Fruit fly (Drosophila melanogaster) whole organism, embryonic: Measurements from ENCODE around the gene Dora.

Experiments
- CG10147 ChIP-seq: fragments of 200-800 bp; sonication (Bioruptor generic); optimal IDR thresholded peaks from 2 replicates; lab custom pipeline; 2019; ENCODE audit warnings: missing biosample characterization, mild to moderate bottlenecking, missing genetic modification characterization, moderate library complexity
- CG10565 ChIP-seq: fragments of 200-800 bp; sonication (Bioruptor generic); optimal IDR thresholded peaks from 3 replicates; lab custom pipeline; 2016; ENCODE audit warnings: missing biosample characterization, mild to moderate bottlenecking, missing genetic modification characterization
- CG10979 ChIP-seq: fragments of 200-800 bp; sonication (Bioruptor generic); optimal IDR thresholded peaks from 2 replicates; lab custom pipeline; 2018; ENCODE audit warnings: missing biosample characterization, mild to moderate bottlenecking, missing genetic modification characterization, moderate library complexity
- CG11504 ChIP-seq: fragments of 200-800 bp; sonication (Bioruptor generic); optimal IDR thresholded peaks from 3 replicates; lab custom pipeline; 2019; ENCODE audit warnings: missing biosample characterization, mild to moderate bottlenecking, missing genetic modification characterization, moderate library complexity
- CG11723 ChIP-seq: fragments of 200-800 bp; sonication (Bioruptor generic); optimal IDR thresholded peaks from 2 replicates; lab custom pipeline; 2017; ENCODE audit warnings: missing biosample characterization, mild to moderate bottlenecking, missing genetic modification characterization
- CG12744 ChIP-seq: fragments of 200-800 bp; sonication (Bioruptor generic); optimal IDR thresholded peaks from 2 replicates; lab custom pipeline; 2016; ENCODE audit warnings: missing biosample characterization, missing genetic modification characterization
- CG14667 ChIP-seq: fragments of 200-800 bp; sonication (Bioruptor generic); IDR thresholded peaks from 2 replicates; pipeline ENCODE4 v1.3.6; 2022; ENCODE audit warnings: missing biosample characterization, missing genetic modification characterization
- CG15073 ChIP-seq: fragments of 200-800 bp; sonication (Bioruptor generic); optimal IDR thresholded peaks from 2 replicates; lab custom pipeline; 2016; ENCODE audit warnings: missing biosample characterization, missing genetic modification characterization
- CG1647 ChIP-seq: fragments of 200-800 bp; sonication (Bioruptor generic); optimal IDR thresholded peaks from 3 replicates; lab custom pipeline; 2016; ENCODE audit warnings: missing biosample characterization, missing genetic modification characterization
- CG17361 ChIP-seq: fragments of 200-800 bp; sonication (Bioruptor generic); IDR thresholded peaks from 3 replicates; pipeline ENCODE4 v1.3.6; 2022; ENCODE audit warnings: missing biosample characterization, missing genetic modification characterization
- CG2116 ChIP-seq: fragments of 200-800 bp; sonication (Bioruptor generic); optimal IDR thresholded peaks from 3 replicates; lab custom pipeline; 2018; ENCODE audit warnings: missing biosample characterization, mild to moderate bottlenecking, missing genetic modification characterization
- CG32767 ChIP-seq: fragments of 200-800 bp; sonication (Bioruptor generic); IDR thresholded peaks from 2 replicates; pipeline ENCODE4 v1.3.6; 2022; ENCODE audit warnings: missing biosample characterization, missing genetic modification characterization
- CG33213 ChIP-seq: fragments of 200-800 bp; sonication (Bioruptor generic); optimal IDR thresholded peaks from 3 replicates; lab custom pipeline; 2016; ENCODE audit warnings: missing biosample characterization, missing genetic modification characterization
- CG34224 ChIP-seq: fragments of 200-800 bp; sonication (Bioruptor generic); IDR thresholded peaks from 3 replicates; pipeline ENCODE4 v1.3.6; 2022; ENCODE audit warnings: missing biosample characterization, missing genetic modification characterization; ENCODE audit not compliant: partially characterized antibody
- CG43689 ChIP-seq: fragments of 200-800 bp; sonication (Bioruptor generic); IDR thresholded peaks from 2 replicates; pipeline ENCODE4 v1.3.6; 2022; ENCODE audit warnings: missing biosample characterization, missing genetic modification characterization
- CG4424 ChIP-seq: fragments of 200-800 bp; sonication (Bioruptor generic); optimal IDR thresholded peaks from 3 replicates; lab custom pipeline; 2016; ENCODE audit warnings: missing biosample characterization, missing genetic modification characterization
- CG7372 ChIP-seq: fragments of 200-800 bp; sonication (Bioruptor generic); IDR thresholded peaks from 2 replicates; pipeline ENCODE4 v1.3.6; 2022; ENCODE audit warnings: missing biosample characterization, missing genetic modification characterization
- CG8089 ChIP-seq: fragments of 200-800 bp; sonication (Bioruptor generic); optimal IDR thresholded peaks from 3 replicates; lab custom pipeline; 2016; ENCODE audit warnings: missing biosample characterization, missing genetic modification characterization
- Dad ChIP-seq: fragments of 200-800 bp; sonication (Bioruptor generic); optimal IDR thresholded peaks from 3 replicates; lab custom pipeline; 2016; ENCODE audit warnings: missing biosample characterization, missing genetic modification characterization
- Dip3 ChIP-seq: fragments of 200-800 bp; sonication (Bioruptor generic); optimal IDR thresholded peaks from 3 replicates; lab custom pipeline; 2016; ENCODE audit warnings: missing biosample characterization, missing genetic modification characterization
- Elba2 ChIP-seq: fragments of 200-800 bp; sonication (Bioruptor generic); optimal IDR thresholded peaks from 3 replicates; lab custom pipeline; 2016; ENCODE audit warnings: missing biosample characterization, missing genetic modification characterization
- H2.0 ChIP-seq: fragments of 200-800 bp; sonication (Bioruptor generic); IDR thresholded peaks from 2 replicates; pipeline ENCODE4 v1.3.6; 2022; ENCODE audit warnings: missing biosample characterization, missing genetic modification characterization
- HLHmδ ChIP-seq: fragments of 200-800 bp; sonication (Bioruptor generic); optimal IDR thresholded peaks from 2 replicates; lab custom pipeline; 2018; ENCODE audit warnings: missing biosample characterization, mild to moderate bottlenecking, missing genetic modification characterization, moderate library complexity
- Hand ChIP-seq: fragments of 200-800 bp; sonication (Bioruptor generic); optimal IDR thresholded peaks from 2 replicates; lab custom pipeline; 2017; ENCODE audit warnings: mild to moderate bottlenecking, missing biosample characterization, missing genetic modification reagents, missing genetic modification characterization
- NFAT ChIP-seq: fragments of 200-800 bp; sonication (Bioruptor generic); IDR thresholded peaks from 2 replicates; pipeline ENCODE4 v1.3.6; 2022; ENCODE audit warnings: missing biosample characterization, missing genetic modification characterization
- Nf-YA ChIP-seq: fragments of 200-800 bp; sonication (Bioruptor generic); IDR thresholded peaks from 2 replicates; pipeline ENCODE4 v1.3.6; 2022; ENCODE audit warnings: missing biosample characterization, missing genetic modification characterization
- NfI ChIP-seq: fragments of 200-800 bp; sonication (Bioruptor generic); optimal IDR thresholded peaks from 3 replicates; lab custom pipeline; 2018; ENCODE audit warnings: missing biosample characterization, mild to moderate bottlenecking, missing genetic modification characterization, moderate library complexity
- Oaz ChIP-seq: fragments of 200-800 bp; sonication (Bioruptor generic); IDR thresholded peaks from 2 replicates; pipeline ENCODE4 v1.3.6; 2022; ENCODE audit warnings: missing biosample characterization, missing genetic modification characterization
- Rfx ChIP-seq: fragments of 200-800 bp; sonication (Bioruptor generic); IDR thresholded peaks from 2 replicates; pipeline ENCODE4 v1.3.6; 2022; ENCODE audit warnings: missing biosample characterization, missing genetic modification characterization
- Rx ChIP-seq: fragments of 200-800 bp; sonication (Bioruptor generic); IDR thresholded peaks from 2 replicates; pipeline ENCODE4 v1.3.6; 2022; ENCODE audit warnings: missing biosample characterization, missing genetic modification characterization
- YL-1 ChIP-seq: fragments of 200-800 bp; sonication (Bioruptor generic); optimal IDR thresholded peaks from 3 replicates; lab custom pipeline; 2017; ENCODE audit warnings: missing biosample characterization, mild to moderate bottlenecking, missing genetic modification characterization
- ap ChIP-seq: fragments of 200-800 bp; sonication (Bioruptor generic); IDR thresholded peaks from 2 replicates; pipeline ENCODE4 v1.3.6; 2022; ENCODE audit warnings: missing biosample characterization, missing genetic modification characterization
- ase ChIP-seq: fragments of 200-800 bp; sonication (Bioruptor generic); IDR thresholded peaks from 3 replicates; pipeline ENCODE4 v1.3.6; 2022; ENCODE audit warnings: missing biosample characterization, missing genetic modification characterization
- ato ChIP-seq: fragments of 200-800 bp; sonication (Bioruptor generic); IDR thresholded peaks from 2 replicates; pipeline ENCODE4 v1.3.6; 2022; ENCODE audit warnings: missing biosample characterization, missing genetic modification characterization; ENCODE audit not compliant: partially characterized antibody
- caup ChIP-seq: fragments of 200-800 bp; sonication (Bioruptor generic); optimal IDR thresholded peaks from 3 replicates; lab custom pipeline; 2017; ENCODE audit warnings: missing biosample characterization, mild to moderate bottlenecking, missing genetic modification characterization, moderate library complexity; ENCODE audit not compliant: severe bottlenecking
- chn ChIP-seq: fragments of 200-800 bp; sonication (Bioruptor generic); optimal IDR thresholded peaks from 2 replicates; lab custom pipeline; 2016; ENCODE audit warnings: missing biosample characterization, missing genetic modification characterization
- danr ChIP-seq: fragments of 200-800 bp; sonication (Bioruptor generic); IDR thresholded peaks from 2 replicates; pipeline ENCODE4 v1.3.6; 2022; ENCODE audit warnings: missing biosample characterization, missing genetic modification characterization
- dmrt99B ChIP-seq: fragments of 200-800 bp; sonication (Bioruptor generic); optimal IDR thresholded peaks from 2 replicates; lab custom pipeline; 2018; ENCODE audit warnings: missing biosample characterization, mild to moderate bottlenecking, missing genetic modification characterization, moderate library complexity
- fd3F ChIP-seq: fragments of 200-800 bp; sonication (Bioruptor generic); optimal IDR thresholded peaks from 2 replicates; lab custom pipeline; 2018; ENCODE audit warnings: missing biosample characterization, mild to moderate bottlenecking, missing genetic modification characterization, moderate library complexity
- gcm ChIP-seq: fragments of 200-800 bp; sonication (Bioruptor generic); optimal IDR thresholded peaks from 2 replicates; lab custom pipeline; 2019; ENCODE audit warnings: missing biosample characterization, mild to moderate bottlenecking, missing genetic modification characterization, moderate library complexity
- gcm2 ChIP-seq: fragments of 200-800 bp; sonication (Bioruptor generic); optimal IDR thresholded peaks from 2 replicates; lab custom pipeline; 2016; ENCODE audit warnings: missing biosample characterization, missing genetic modification characterization
- gsb-n ChIP-seq: fragments of 200-800 bp; sonication (Bioruptor generic); optimal IDR thresholded peaks from 3 replicates; lab custom pipeline; 2018; ENCODE audit warnings: missing biosample characterization, mild to moderate bottlenecking, missing genetic modification characterization
- hbn ChIP-seq: fragments of 200-800 bp; sonication (Bioruptor generic); IDR thresholded peaks from 2 replicates; pipeline ENCODE4 v1.3.6; 2022; ENCODE audit warnings: missing biosample characterization, missing genetic modification characterization; ENCODE audit not compliant: partially characterized antibody
- hkb ChIP-seq, 2 experiments: fragments of 200-800 bp in 1 of 2; fragments of >200 bp in 1 of 2; sonication (Bioruptor generic) in 1 of 2; IDR thresholded peaks in 1 of 2; optimal IDR thresholded peaks in 1 of 2; 2 replicates each; pipeline versions ENCODE4 v1.3.6 to Lab custom; 2017 to 2022; ENCODE audit warnings: missing biosample characterization in 1 of 2, missing genetic modification characterization in 1 of 2
- inv ChIP-seq: fragments of 200-800 bp; sonication (Bioruptor generic); IDR thresholded peaks from 2 replicates; pipeline ENCODE4 v1.3.6; 2022; ENCODE audit warnings: missing biosample characterization, missing genetic modification characterization; ENCODE audit not compliant: partially characterized antibody
- pho ChIP-seq: fragments of 200-800 bp; sonication (Bioruptor generic); optimal IDR thresholded peaks from 2 replicates; lab custom pipeline; 2016; ENCODE audit warnings: missing biosample characterization, missing genetic modification characterization
- phol ChIP-seq: fragments of 200-800 bp; sonication (Bioruptor generic); optimal IDR thresholded peaks from 3 replicates; lab custom pipeline; 2018; ENCODE audit warnings: missing biosample characterization, mild to moderate bottlenecking, missing genetic modification characterization, moderate library complexity
- repo ChIP-seq: fragments of 200-800 bp; sonication (Bioruptor generic); optimal IDR thresholded peaks from 2 replicates; lab custom pipeline; 2016; ENCODE audit warnings: missing biosample characterization, missing genetic modification characterization
- shn ChIP-seq: fragments of 200-800 bp; sonication (Bioruptor generic); optimal IDR thresholded peaks from 3 replicates; lab custom pipeline; 2016; ENCODE audit warnings: missing biosample characterization, missing genetic modification characterization
- sqz ChIP-seq: fragments of 200-800 bp; sonication (Bioruptor generic); optimal IDR thresholded peaks from 3 replicates; lab custom pipeline; 2018; ENCODE audit warnings: missing biosample characterization, mild to moderate bottlenecking, missing genetic modification characterization
- stc ChIP-seq: fragments of 200-800 bp; sonication (Bioruptor generic); IDR thresholded peaks from 2 replicates; pipeline ENCODE4 v1.3.6; 2022; ENCODE audit warnings: missing biosample characterization, missing genetic modification characterization

Gene Dora

DNA sequence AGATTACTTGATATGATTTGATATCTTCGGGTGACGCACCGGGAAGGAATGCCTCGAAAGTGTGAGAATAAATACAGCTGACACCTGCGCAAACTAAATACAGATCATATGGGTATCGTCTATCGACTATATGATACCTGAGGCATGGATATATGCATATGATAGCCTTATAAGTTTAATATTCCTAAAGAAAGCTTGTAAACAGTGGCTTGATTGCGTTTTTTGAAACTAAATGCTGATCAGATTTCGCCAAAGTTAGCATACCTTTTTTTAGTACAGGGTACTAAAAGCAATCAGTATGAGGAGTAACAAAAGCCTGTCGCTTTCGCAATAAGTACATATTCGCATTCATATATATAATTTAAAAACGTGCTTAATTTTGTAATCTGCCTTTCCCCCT, 29.4 kb upstream of the Dora start (continued):
- no peak for TF ChIP-seq H2.0 (GFP tag; lab: Robert Waterston, UW)
- TF ChIP-seq Dip3 (GFP tag; lab: Kevin White, UChicago) = peak; percentile 27
- TF ChIP-seq Hand (GFP tag; lab: Kevin White, UChicago) = no peak
- no peak for TF ChIP-seq CG14667
- TF ChIP-seq Rx (GFP tag; lab: Robert Waterston, UW) = peak; percentile 52; the same call in 1 of the 2 replicates
- TF ChIP-seq CG2116 (GFP tag; lab: Kevin White, UChicago) = no peak
- peak; percentile 29 for TF ChIP-seq caup (GFP tag; lab: Kevin White, UChicago)
- TF ChIP-seq CG15073 (GFP tag; lab: Kevin White, UChicago) = no peak
- peak; percentile 28 for TF ChIP-seq CG1647
- TF ChIP-seq gcm (GFP tag; lab: Kevin White, UChicago) = no peak
- TF ChIP-seq chn (GFP tag; lab: Kevin White, UChicago) = no peak
- TF ChIP-seq ase (GFP tag; lab: Robert Waterston, UW) = 0 out of 3 replicates have a peak, but pooled peaks have one; percentile 42
- TF ChIP-seq YL-1 (GFP tag; lab: Kevin White, UChicago) = no peak
- no peak for TF ChIP-seq gcm2
- no peak for TF ChIP-seq Oaz (GFP tag; lab: Robert Waterston, UW)
- no peak for TF ChIP-seq inv (GFP tag; lab: Robert Waterston, UW)
- TF ChIP-seq CG34224 (GFP tag; lab: Robert Waterston, UW) = no peak
- TF ChIP-seq CG17361 (GFP tag; lab: Robert Waterston, UW) = no peak
- no peak for TF ChIP-seq hbn (GFP tag; lab: Robert Waterston, UW)
- no peak for TF ChIP-seq CG32767 (GFP tag; lab: Robert Waterston, UW)
- TF ChIP-seq NFAT (GFP tag; lab: Robert Waterston, UW) = no peak
- TF ChIP-seq CG11504 = peak; percentile 42
- no peak for TF ChIP-seq danr
- TF ChIP-seq phol = peak; percentile 17
- TF ChIP-seq gsb-n (tag; lab: Kevin White, UChicago) = no peak
- TF ChIP-seq Elba2 (GFP tag; lab: Kevin White, UChicago) = no peak
- no peak for TF ChIP-seq CG12744 (GFP tag; lab: Kevin White, UChicago)
- 0 out of 2 replicates have a peak, but pooled peaks have one; percentile 22 for TF ChIP-seq Rfx (GFP tag; lab: Robert Waterston, UW)
- TF ChIP-seq pho (GFP tag; lab: Kevin White, UChicago) = no peak
- peak; percentile 51 for TF ChIP-seq dmrt99B
- no peak for TF ChIP-seq ato (GFP tag; lab: Robert Waterston, UW)
- TF ChIP-seq repo (GFP tag; lab: Kevin White, UChicago) = no peak
- no peak for TF ChIP-seq CG8089 (GFP tag; lab: Kevin White, UChicago)
- no peak for TF ChIP-seq CG7372
- TF ChIP-seq CG10979 = peak; percentile 13
- TF ChIP-seq CG11723 (GFP tag; lab: Kevin White, UChicago) = no peak
- TF ChIP-seq fd3F (GFP tag; lab: Kevin White, UChicago) = no peak
- TF ChIP-seq NfI (GFP tag; lab: Kevin White, UChicago) = no peak
- TF ChIP-seq stc (GFP tag; lab: Robert Waterston, UW) = peak; percentile 53; the same call in 1 of the 2 replicates
- no peak for TF ChIP-seq ap (GFP tag; lab: Robert Waterston, UW)
- no peak for TF ChIP-seq Dad (GFP tag; lab: Kevin White, UChicago)
- TF ChIP-seq CG33213 (GFP tag; lab: Kevin White, UChicago) = no peak
- no peak for TF ChIP-seq CG10147 (GFP tag; lab: Kevin White, UChicago)
- TF ChIP-seq CG43689 (GFP tag; lab: Robert Waterston, UW) = no peak
- no peak for TF ChIP-seq shn (GFP tag; lab: Kevin White, UChicago)
- no peak for TF ChIP-seq CG4424 (GFP tag; lab: Kevin White, UChicago)
- TF ChIP-seq Nf-YA (GFP tag; lab: Robert Waterston, UW) = no peak
- no peak for TF ChIP-seq HLHmδ (GFP tag; lab: Kevin White, UChicago)
- no peak for TF ChIP-seq sqz (GFP tag; lab: Kevin White, UChicago)
- TF ChIP-seq CG10565 (GFP tag; lab: Kevin White, UChicago) = no peak
- TF ChIP-seq hkb (optimal IDR thresholded peaks at IDR 0.05; lab: Kevin White, UChicago) = no peak
- TF ChIP-seq hkb (GFP tag; IDR thresholded peaks at IDR 0.05; lab: Robert Waterston, UW) = peak; percentile 47
